Worm (Caenorhabditis elegans) whole organism, young adult: ENCODE data around the gene Y45F10C.6.

Source experiments
- B0336.3 ChIP-seq: fragments of 200-800 bp; sonication (Bioruptor generic); IDR thresholded peaks from 2 replicates; pipeline ENCODE4 v1.3.6; 2022; ENCODE audit warnings: missing genetic modification characterization, missing compliant biosample characterization
- C17E4.6 ChIP-seq: fragments of 200-800 bp; sonication (Bioruptor generic); IDR thresholded peaks from 2 replicates; pipeline ENCODE4 v1.3.6; 2022; ENCODE audit warnings: missing genetic modification reagents, missing genetic modification characterization, missing compliant biosample characterization
- F55B11.4 ChIP-seq: sonication (generic microtip); optimal IDR thresholded peaks from 2 replicates; lab custom pipeline; 2016; ENCODE audit warnings: missing compliant biosample characterization, missing genetic modification characterization, borderline replicate concordance; ENCODE audit not compliant: insufficient read depth
- Y56A3A.18 ChIP-seq: fragments of 200-800 bp; sonication (Bioruptor generic); IDR thresholded peaks from 2 replicates; pipeline ENCODE4 v1.3.6; 2022; ENCODE audit warnings: missing genetic modification reagents, missing genetic modification characterization, missing compliant biosample characterization
- aptf-3 ChIP-seq: fragments of 200-800 bp; sonication (Bioruptor generic); IDR thresholded peaks from 2 replicates; pipeline ENCODE4 v1.3.6; 2022; ENCODE audit warnings: missing genetic modification characterization, missing compliant biosample characterization
- atf-7 ChIP-seq: sonication (generic microtip); optimal IDR thresholded peaks from 2 replicates; lab custom pipeline; 2017; ENCODE audit warnings: mild to moderate bottlenecking, missing genetic modification characterization, missing compliant biosample characterization
- attf-3 ChIP-seq: fragments of 200-800 bp; sonication (Bioruptor generic); conservative IDR thresholded peaks from 2 replicates; pipeline ENCODE4 v1.3.6; 2022; ENCODE audit warnings: missing genetic modification reagents, missing genetic modification characterization, missing compliant biosample characterization
- attf-6 ChIP-seq: fragments of 200-800 bp; sonication (Bioruptor generic); IDR thresholded peaks from 2 replicates; pipeline ENCODE4 v1.3.6; 2022; ENCODE audit warnings: missing genetic modification reagents, missing genetic modification characterization, missing compliant biosample characterization
- bed-1 ChIP-seq: fragments of 200-800 bp; sonication (Bioruptor generic); IDR thresholded peaks from 2 replicates; pipeline ENCODE4 v1.3.6; 2022; ENCODE audit warnings: missing genetic modification reagents, missing genetic modification characterization, missing compliant biosample characterization
- bed-2 ChIP-seq: fragments of 200-800 bp; sonication (Bioruptor generic); IDR thresholded peaks from 2 replicates; pipeline ENCODE4 v1.3.6; 2022; ENCODE audit warnings: missing genetic modification reagents, missing genetic modification characterization, missing compliant biosample characterization
- ceh-100 ChIP-seq: fragments of 200-800 bp; sonication (Bioruptor generic); IDR thresholded peaks from 2 replicates; pipeline ENCODE4 v1.3.6; 2022; ENCODE audit warnings: missing genetic modification reagents, missing genetic modification characterization, missing compliant biosample characterization
- chd-7 ChIP-seq: sonication (generic microtip); optimal IDR thresholded peaks from 2 replicates; lab custom pipeline; 2016; ENCODE audit warnings: mild to moderate bottlenecking, missing genetic modification characterization, moderate library complexity, missing compliant biosample characterization
- die-1 ChIP-seq: sonication (generic microtip); optimal IDR thresholded peaks from 2 replicates; lab custom pipeline; 2016; ENCODE audit warnings: missing genotype, mild to moderate bottlenecking, missing genetic modification characterization, missing compliant biosample characterization
- dpff-1 ChIP-seq: sonication (generic microtip); optimal IDR thresholded peaks from 2 replicates; lab custom pipeline; 2017; ENCODE audit warnings: mild to moderate bottlenecking, missing genetic modification characterization, missing compliant biosample characterization
- ekl-4 ChIP-seq: fragments of 200-800 bp; sonication (Bioruptor generic); IDR thresholded peaks from 2 replicates; pipeline ENCODE4 v1.3.6; 2022; ENCODE audit warnings: missing genetic modification reagents, missing genetic modification characterization, missing compliant biosample characterization
- ets-4 ChIP-seq: fragments of 200-800 bp; sonication (Bioruptor generic); optimal IDR thresholded peaks from 2 replicates; lab custom pipeline; 2018; ENCODE audit warnings: mild to moderate bottlenecking, missing genetic modification characterization, missing compliant biosample characterization
- fkh-3 ChIP-seq: sonication (generic microtip); optimal IDR thresholded peaks from 2 replicates; lab custom pipeline; 2016; ENCODE audit warnings: mild to moderate bottlenecking, missing genetic modification characterization, missing compliant biosample characterization
- gei-17 ChIP-seq: fragments of 200-800 bp; sonication (Bioruptor generic); optimal IDR thresholded peaks from 2 replicates; lab custom pipeline; 2018; ENCODE audit warnings: mild to moderate bottlenecking, missing genetic modification characterization, missing compliant biosample characterization
- hlh-12 ChIP-seq: sonication (generic microtip); optimal IDR thresholded peaks from 2 replicates; lab custom pipeline; 2016; ENCODE audit warnings: missing genetic modification characterization, missing compliant biosample characterization
- hrde-1 ChIP-seq: sonication (generic microtip); optimal IDR thresholded peaks from 2 replicates; lab custom pipeline; 2016; ENCODE audit warnings: missing genetic modification characterization, mild to moderate bottlenecking, missing compliant biosample characterization, moderate library complexity, missing genotype, missing genetic modification reagents, borderline replicate concordance
- lag-1 ChIP-seq: fragments of 200-800 bp; sonication (Bioruptor generic); IDR thresholded peaks from 2 replicates; pipeline ENCODE4 v1.3.6; 2022; ENCODE audit warnings: missing genetic modification reagents, missing genetic modification characterization, missing compliant biosample characterization
- lin-54 ChIP-seq: fragments of 200-800 bp; sonication (Bioruptor generic); optimal IDR thresholded peaks from 2 replicates; lab custom pipeline; 2018; ENCODE audit warnings: mild to moderate bottlenecking, missing genetic modification characterization, missing compliant biosample characterization
- lsl-1 ChIP-seq: fragments of 200-800 bp; sonication (Bioruptor generic); optimal IDR thresholded peaks from 2 replicates; lab custom pipeline; 2018; ENCODE audit warnings: mild to moderate bottlenecking, missing genetic modification characterization, moderate library complexity, missing compliant biosample characterization
- madf-8 ChIP-seq: fragments of 200-800 bp; sonication (Bioruptor generic); conservative IDR thresholded peaks from 2 replicates; pipeline ENCODE4 v1.3.6; 2022; ENCODE audit warnings: missing genetic modification reagents, missing genetic modification characterization, missing compliant biosample characterization
- mcd-1 ChIP-seq: fragments of 200-800 bp; sonication (Bioruptor generic); IDR thresholded peaks from 2 replicates; pipeline ENCODE4 v1.3.6; 2022; ENCODE audit warnings: missing genetic modification reagents, missing genetic modification characterization, missing compliant biosample characterization
- nfya-1 ChIP-seq: sonication (generic microtip); optimal IDR thresholded peaks from 2 replicates; lab custom pipeline; 2017; ENCODE audit warnings: antibody characterized with exemption, missing compliant biosample characterization, missing genetic modification characterization, borderline replicate concordance; ENCODE audit not compliant: insufficient read depth
- nfya-2 ChIP-seq: fragments of 200-800 bp; sonication (Bioruptor generic); IDR thresholded peaks from 2 replicates; pipeline ENCODE4 v1.3.6; 2022; ENCODE audit warnings: missing genetic modification reagents, missing genetic modification characterization, missing compliant biosample characterization
- nhr-179 ChIP-seq: sonication (generic microtip); optimal IDR thresholded peaks from 2 replicates; lab custom pipeline; 2016; ENCODE audit warnings: mild to moderate bottlenecking, missing genetic modification characterization, missing compliant biosample characterization
- nhr-80 ChIP-seq: sonication (generic microtip); optimal IDR thresholded peaks from 2 replicates; lab custom pipeline; 2016; ENCODE audit warnings: missing genetic modification characterization, missing compliant biosample characterization
- nhr-90 ChIP-seq: sonication (generic microtip); optimal IDR thresholded peaks from 2 replicates; lab custom pipeline; 2016; ENCODE audit warnings: missing genotype, mild to moderate bottlenecking, missing genetic modification characterization, missing compliant biosample characterization
- pha-4 ChIP-seq: fragments of 150-350 bp; sonication (generic microtip); optimal IDR thresholded peaks from 2 replicates; lab custom pipeline; 2014; ENCODE audit warnings: missing biosample characterization, missing genetic modification reagents, missing genetic modification characterization
- snpc-1.3 ChIP-seq: sonication (generic microtip); optimal IDR thresholded peaks from 2 replicates; lab custom pipeline; 2017; ENCODE audit warnings: missing genetic modification characterization, mild to moderate bottlenecking, missing compliant biosample characterization, antibody characterized with exemption, moderate library complexity, missing genotype, missing genetic modification reagents; ENCODE audit not compliant: insufficient read depth
- snpc-4 ChIP-seq, 5 experiments: fragments of 150-350 bp in 1 of 5; sonication (generic microtip) in 4 of 5; optimal IDR thresholded peaks; 2 replicates each; lab custom pipeline; 2014 to 2018; ENCODE audit warnings: missing genetic modification characterization in 5 of 5, missing biosample characterization in 3 of 5, antibody characterized with exemption in 2 of 5, mild to moderate bottlenecking in 2 of 5, missing compliant biosample characterization in 2 of 5, missing genotype in 2 of 5, moderate library complexity in 2 of 5, missing genetic modification reagents in 1 of 5
- somi-1 ChIP-seq: fragments of 200-800 bp; sonication (Bioruptor generic); optimal IDR thresholded peaks from 2 replicates; lab custom pipeline; 2018; ENCODE audit warnings: mild to moderate bottlenecking, missing genetic modification characterization, missing compliant biosample characterization
- tlf-1 ChIP-seq: fragments of 200-800 bp; sonication (Bioruptor generic); optimal IDR thresholded peaks from 2 replicates; lab custom pipeline; 2018; ENCODE audit warnings: mild to moderate bottlenecking, missing genetic modification characterization, missing compliant biosample characterization
- unc-62 ChIP-seq: fragments of 150-350 bp; optimal IDR thresholded peaks from 2 replicates; lab custom pipeline; 2014; ENCODE audit warnings: missing biosample characterization, missing genetic modification reagents, missing genetic modification characterization
- zim-3 ChIP-seq: sonication (generic microtip); optimal IDR thresholded peaks from 2 replicates; lab custom pipeline; 2017; ENCODE audit warnings: mild to moderate bottlenecking, missing genetic modification characterization, moderate library complexity, missing compliant biosample characterization

Y45F10C.6 gene

ce11 chrIV:13679495-13679894, 27.4 kb downstream of the Y45F10C.6 start:
- no peak for TF ChIP-seq aptf-3 (GFP tag; lab: Robert Waterston, UW)
- TF ChIP-seq C17E4.6 (GFP tag; lab: Robert Waterston, UW): no peak
- no peak for TF ChIP-seq bed-2 (GFP tag; lab: Robert Waterston, UW)
- TF ChIP-seq pha-4 (tag; lab: Kevin White, UChicago): no peak
- no peak for TF ChIP-seq lsl-1
- no peak for TF ChIP-seq mcd-1 (GFP tag; lab: Robert Waterston, UW)
- TF ChIP-seq lag-1: no peak
- TF ChIP-seq gei-17 (GFP tag; lab: Kevin White, UChicago): no peak
- no peak for TF ChIP-seq madf-8
- TF ChIP-seq tlf-1 (GFP tag; lab: Kevin White, UChicago): no peak
- TF ChIP-seq attf-6 (GFP tag; lab: Robert Waterston, UW): no peak
- no peak for TF ChIP-seq nfya-2 (GFP tag; lab: Robert Waterston, UW)
- no peak for TF ChIP-seq ceh-100 (GFP tag; lab: Robert Waterston, UW)
- no peak for TF ChIP-seq hlh-12 (tag; lab: Kevin White, UChicago)
- TF ChIP-seq F55B11.4 (tag; lab: Kevin White, UChicago): no peak

ce11 chrIV:13682733-13683132, 30.6 kb downstream of the Y45F10C.6 start:
- TF ChIP-seq zim-3 (tag; lab: Kevin White, UChicago): no peak
- peak; percentile 13 for TF ChIP-seq nhr-80 (tag; lab: Kevin White, UChicago)
- TF ChIP-seq mcd-1 (GFP tag; lab: Robert Waterston, UW): no peak
- TF ChIP-seq, all 124 proteins: peak for 1

DNA sequence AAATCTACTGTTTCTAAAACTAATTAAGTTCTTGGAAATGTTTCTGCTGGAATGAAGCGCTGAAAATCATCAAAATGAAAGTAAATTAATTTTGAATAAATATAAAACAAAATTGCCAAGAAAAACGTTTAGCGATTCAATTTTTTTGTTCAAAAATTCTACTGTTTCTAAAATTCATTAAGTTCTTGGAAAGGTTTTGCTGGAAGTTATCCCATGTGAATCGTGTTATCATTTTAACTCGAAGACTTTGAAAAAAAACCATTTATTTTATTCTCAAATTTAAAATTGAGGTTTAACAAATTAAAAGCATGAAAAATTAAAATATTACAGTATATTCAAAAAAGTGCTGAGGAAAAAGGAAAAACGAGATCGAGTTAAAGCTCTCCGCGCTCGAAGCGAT, 32.7 kb downstream of the Y45F10C.6 start:
- TF ChIP-seq snpc-4 (GFP tag; optimal IDR thresholded peaks at IDR 0.05; lab: Kevin White, UChicago) (no peak), snpc-4 (tag; optimal IDR thresholded peaks at IDR 0.05; lab: Kevin White, UChicago) (peak in 1 of 4 experiments; percentile 73), die-1 (no peak), ets-4 (GFP tag; lab: Kevin White, UChicago) (no peak), hrde-1 (no peak), attf-6 (GFP tag; lab: Robert Waterston, UW) (0 out of 2 replicates have a peak, but pooled peaks have one; percentile 55), Y56A3A.18 (GFP tag; lab: Robert Waterston, UW) (no peak), lin-54 (GFP tag; lab: Kevin White, UChicago) (no peak)
- TF ChIP-seq, all 124 proteins: peak for 2

DNA sequence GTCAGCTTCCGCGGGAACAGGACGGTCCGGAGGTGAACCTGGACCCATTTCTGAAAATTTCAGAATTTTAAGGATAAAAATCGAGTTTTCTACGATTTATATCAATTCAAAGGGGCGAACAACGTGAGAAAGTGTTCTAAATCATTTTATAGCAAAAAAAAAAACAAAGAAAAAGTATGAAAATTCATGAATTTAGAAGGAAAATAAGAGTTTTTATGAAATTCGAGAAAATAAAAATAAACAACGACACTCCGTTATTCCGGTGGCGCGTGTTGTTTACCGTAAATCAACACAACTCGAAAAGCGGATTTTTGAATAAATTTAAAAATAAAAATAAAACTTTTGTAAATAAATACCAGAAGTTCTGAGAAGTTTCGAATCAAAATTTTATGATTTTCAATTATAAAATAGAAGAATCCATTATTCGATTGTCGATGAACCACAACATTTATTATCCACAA, 34.9 kb downstream of the Y45F10C.6 start, which contains the start of gene nyn-1:
nyn-1 (minus strand) TSS at position 51 of the 461 bp plus-strand sequence.
- TF ChIP-seq B0336.3 (GFP tag; lab: Robert Waterston, UW) (no peak), Y56A3A.18 (GFP tag; lab: Robert Waterston, UW) (no peak), somi-1 (GFP tag; lab: Kevin White, UChicago) (no peak), bed-1 (GFP tag; lab: Robert Waterston, UW) (no peak), attf-6 (GFP tag; lab: Robert Waterston, UW) (peak; percentile 79), lin-54 (GFP tag; lab: Kevin White, UChicago) (no peak), nfya-1 (no peak), nhr-179 (tag; lab: Kevin White, UChicago) (no peak), ekl-4 (GFP tag; lab: Robert Waterston, UW) (no peak), snpc-1.3 (tag; lab: Kevin White, UChicago) (no peak), atf-7 (tag; lab: Kevin White, UChicago) (no peak), dpff-1 (tag; lab: Kevin White, UChicago) (no peak), fkh-3 (no peak), unc-62 (GFP tag; lab: Kevin White, UChicago) (no peak), snpc-4 (GFP tag; optimal IDR thresholded peaks at IDR 0.05; lab: Kevin White, UChicago) (peak; percentile 66), snpc-4 (tag; optimal IDR thresholded peaks at IDR 0.05; lab: Kevin White, UChicago) (peak in 3 of 4 experiments; percentile 60 to 73 (median 70)), bed-2 (GFP tag; lab: Robert Waterston, UW) (no peak), attf-3 (GFP tag; lab: Robert Waterston, UW) (peak; percentile 91), nhr-90 (no peak), chd-7 (no peak)
